Worm (Caenorhabditis elegans): ENCODE measurements around the gene F09E5.14.

Gene F09E5.14

DNA sequence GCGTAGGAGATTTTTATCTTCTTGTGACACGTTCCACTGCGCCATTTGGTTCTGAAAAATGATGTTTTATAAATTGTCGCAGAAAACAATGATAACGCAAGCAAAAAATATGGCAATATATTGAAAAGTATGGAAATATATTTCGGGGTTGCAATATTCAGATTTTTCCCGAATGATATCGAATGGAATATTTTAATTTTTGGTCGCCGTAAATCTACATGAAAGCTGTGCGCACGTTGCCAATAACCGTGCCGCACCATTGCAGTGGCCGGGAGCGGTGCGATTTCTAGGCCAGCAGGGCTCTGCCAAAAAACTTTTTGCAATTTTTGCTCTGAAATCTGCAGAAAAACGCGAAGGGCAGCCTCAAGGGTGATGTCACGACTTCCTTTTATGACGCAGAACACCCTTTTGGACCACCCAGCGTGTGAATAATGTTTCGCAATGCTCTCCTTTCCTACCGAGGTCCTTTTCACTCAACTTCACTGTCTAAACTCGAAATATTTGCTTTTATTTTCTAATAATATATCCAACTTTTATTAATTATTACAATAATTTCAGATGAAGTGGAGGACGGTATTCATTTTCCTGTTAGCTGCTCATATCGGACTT, 13.6 kb upstream of the F09E5.14 start, which contains the start of the genes F09E5.11 and bmy-1:
F09E5.11 (minus strand) TSS at position 51 of the 609 bp plus-strand sequence.
bmy-1 (plus strand) TSS at position 559 of the 609 bp plus-strand sequence.
- TF ChIP-seq unc-39 (tag; optimal IDR thresholded peaks at IDR 0.05): no peak
- TF ChIP-seq fos-1 (tag; optimal IDR thresholded peaks at IDR 0.05): peak; percentile 56
- TF ChIP-seq lin-11 (tag; optimal IDR thresholded peaks at IDR 0.05): peak; percentile 89
- TF ChIP-seq C34F6.9 (tag; optimal IDR thresholded peaks at IDR 0.05): peak; percentile 84
- TF ChIP-seq nhr-77 (tag; optimal IDR thresholded peaks at IDR 0.05): no peak
- peak; percentile 87 for TF ChIP-seq R02D3.7 (tag; optimal IDR thresholded peaks at IDR 0.05)
- peak; percentile 63 for TF ChIP-seq ztf-4 (tag; optimal IDR thresholded peaks at IDR 0.05)
- TF ChIP-seq dmd-4 (tag; optimal IDR thresholded peaks at IDR 0.05): no peak
- peak; percentile 76 for TF ChIP-seq sem-4 (tag; optimal IDR thresholded peaks at IDR 0.05)
- TF ChIP-seq nhr-21 (tag; optimal IDR thresholded peaks at IDR 0.05): peak; percentile 64
- no peak for TF ChIP-seq ztf-1 (GFP tag; conservative IDR thresholded peaks at IDR 0.05)
- no peak for TF ChIP-seq ama-1 (optimal IDR thresholded peaks at IDR 0.05)
- no peak for TF ChIP-seq nhr-10 (tag; optimal IDR thresholded peaks at IDR 0.05)
- peak; percentile 86 for TF ChIP-seq lin-13 (GFP tag; optimal IDR thresholded peaks at IDR 0.05)
- no peak for TF ChIP-seq nhr-11 (tag; optimal IDR thresholded peaks at IDR 0.05)
- no peak for TF ChIP-seq nhr-12 (tag; optimal IDR thresholded peaks at IDR 0.05)
- peak; percentile 83 for TF ChIP-seq F13H6.1 (tag; optimal IDR thresholded peaks at IDR 0.05)
- TF ChIP-seq unc-62 (GFP tag; optimal IDR thresholded peaks at IDR 0.05): no peak
- peak; percentile 10 for TF ChIP-seq blmp-1 (tag; optimal IDR thresholded peaks at IDR 0.05; ENCODE audit: insufficient read depth)
- TF ChIP-seq aly-2 (tag; optimal IDR thresholded peaks at IDR 0.05): no peak
- peak; percentile 41 for TF ChIP-seq skn-1 (tag; optimal IDR thresholded peaks at IDR 0.05)
- peak; percentile 29 for TF ChIP-seq ZK546.5 (tag; optimal IDR thresholded peaks at IDR 0.05)
- TF ChIP-seq unc-55 (GFP tag; optimal IDR thresholded peaks at IDR 0.05): peak; percentile 94
- TF ChIP-seq elt-1 (tag; optimal IDR thresholded peaks at IDR 0.05): no peak
- TF ChIP-seq sma-9 (GFP tag; optimal IDR thresholded peaks at IDR 0.05): peak; percentile 79
- no peak for TF ChIP-seq sma-9 (tag; optimal IDR thresholded peaks at IDR 0.05)
- TF ChIP-seq ceh-16 (tag; optimal IDR thresholded peaks at IDR 0.05): peak; percentile 19
- peak; percentile 61 for TF ChIP-seq Y55F3AM.14 (GFP tag; optimal IDR thresholded peaks at IDR 0.05)
- peak; percentile 56 for TF ChIP-seq mab-5 (tag; optimal IDR thresholded peaks at IDR 0.05)
- no peak for TF ChIP-seq nhr-23 (tag; optimal IDR thresholded peaks at IDR 0.05)
- TF ChIP-seq nhr-129 (tag; optimal IDR thresholded peaks at IDR 0.05): peak; percentile 80
- TF ChIP-seq mdl-1 (tag; optimal IDR thresholded peaks at IDR 0.05): peak in 1 of 2 experiments; percentile 51
- no peak for TF ChIP-seq nhr-6 (tag; optimal IDR thresholded peaks at IDR 0.05)
- TF ChIP-seq ztf-11 (tag; optimal IDR thresholded peaks at IDR 0.05): no peak
- TF ChIP-seq elt-3 (tag; optimal IDR thresholded peaks at IDR 0.05): no peak
- peak; percentile 52 for TF ChIP-seq nhr-237 (tag; optimal IDR thresholded peaks at IDR 0.05)
- TF ChIP-seq lsy-2 (tag; optimal IDR thresholded peaks at IDR 0.05): peak; percentile 59 to 85
- TF ChIP-seq crh-2 (tag; optimal IDR thresholded peaks at IDR 0.05): peak; percentile 81
- TF ChIP-seq lin-39 (tag; optimal IDR thresholded peaks at IDR 0.05): no peak
- TF ChIP-seq egl-27 (tag; optimal IDR thresholded peaks at IDR 0.05): no peak
- TF ChIP-seq sma-3 (GFP tag; optimal IDR thresholded peaks at IDR 0.05): peak; percentile 83
- TF ChIP-seq ceh-82 (tag; optimal IDR thresholded peaks at IDR 0.05): peak; percentile 43
- TF ChIP-seq snpc-4 (tag; optimal IDR thresholded peaks at IDR 0.05): peak; percentile 54
- TF ChIP-seq gmeb-1 (tag; optimal IDR thresholded peaks at IDR 0.05): peak; percentile 83
- peak; percentile 72 for TF ChIP-seq zag-1 (tag; optimal IDR thresholded peaks at IDR 0.05)
- TF ChIP-seq nhr-25 (tag; optimal IDR thresholded peaks at IDR 0.05): peak; percentile 53

DNA sequence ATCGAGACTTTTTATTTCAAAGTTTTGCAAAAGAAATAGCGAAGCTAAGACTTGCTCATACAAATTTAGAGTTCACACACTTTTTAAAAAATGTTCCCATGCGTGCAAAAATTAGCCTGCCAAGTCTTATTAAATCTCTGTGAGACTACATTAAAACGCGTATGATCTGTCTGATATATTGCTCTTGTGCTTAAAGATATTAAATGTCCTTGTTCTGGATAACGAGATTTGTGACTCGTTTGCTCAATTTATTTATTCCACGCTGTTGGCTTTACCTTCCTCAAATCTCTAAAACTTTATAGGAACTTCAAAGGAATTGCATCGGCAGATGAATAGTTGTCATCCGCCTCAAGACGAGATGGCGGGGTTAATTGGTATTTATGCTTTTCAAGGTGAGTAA, 10.7 kb upstream of the F09E5.14 start, which contains the start of gene srg-69:
srg-69 (plus strand) TSS at position 301 of the 400 bp plus-strand sequence.
- TF ChIP-seq nhr-21 (tag; optimal IDR thresholded peaks at IDR 0.05) (no peak), R02D3.7 (tag; optimal IDR thresholded peaks at IDR 0.05) (no peak)
